Worm (Caenorhabditis elegans): ENCODE results near the gene F40G12.7.
"Not testable (repeated sequence)": the region's sequence is repeated elsewhere in the genome, so short reads cannot be mapped to it uniquely, and the experiment has no call there.

Gene F40G12.7

ce11 chrV:14274268-14274667, at the start of gene F40G12.7:
Gene F40G12.7, plus strand, starts transcription at chrV:14274568.
- TF ChIP-seq hsf-1 (GFP tag; IDR thresholded peaks at IDR 0.05); madf-8 (GFP tag; conservative IDR thresholded peaks at IDR 0.05); lir-1 (GFP tag; conservative IDR thresholded peaks at IDR 0.05): not testable (repeated sequence)

- TF ChIP-seq hmg-20 (GFP tag; IDR thresholded peaks at IDR 0.05) (no peak), lsy-27 (tag; optimal IDR thresholded peaks at IDR 0.05; ENCODE audit: borderline replicate concordance, insufficient read depth) (no peak), let-526 (GFP tag; IDR thresholded peaks at IDR 0.05) (no peak)
Observed at ce11 chrV:14226373-14226772, 48.0 kb upstream of the F40G12.7 start, which contains the start of gene nep-21. Gene nep-21, minus strand, starts transcription at chrV:14226473.

- TF ChIP-seq mxl-1 (tag; optimal IDR thresholded peaks at IDR 0.05), result peak; percentile 7
- TF ChIP-seq pbrm-1 (GFP tag; IDR thresholded peaks at IDR 0.05), result peak; percentile 61; the same call in 1 of the 2 replicates
- TF ChIP-seq snpc-4 (GFP tag; optimal IDR thresholded peaks at IDR 0.05), result peak; percentile 0
- TF ChIP-seq snpc-4 (tag; optimal IDR thresholded peaks at IDR 0.05), result peak in 1 of 4 experiments; percentile 12
- TF ChIP-seq ztf-6 (GFP tag; IDR thresholded peaks at IDR 0.05), result no peak
- peak; percentile 25; the same call in 1 of the 2 replicates for TF ChIP-seq hmg-1.2 (GFP tag; IDR thresholded peaks at IDR 0.05)
- TF ChIP-seq lin-26 (GFP tag; IDR thresholded peaks at IDR 0.05), result peak; percentile 73; the same call in 1 of the 2 replicates
- TF ChIP-seq T26A5.8 (tag; optimal IDR thresholded peaks at IDR 0.05), result no peak
- 0 out of 2 replicates have a peak, but pooled peaks have one; percentile 37 for TF ChIP-seq ztf-25 (GFP tag; IDR thresholded peaks at IDR 0.05)
- TF ChIP-seq him-1 (tag; optimal IDR thresholded peaks at IDR 0.05), result peak; percentile 4
- no peak for TF ChIP-seq dpl-1 (GFP tag; optimal IDR thresholded peaks at IDR 0.05)
- no peak for TF ChIP-seq B0336.3 (GFP tag; IDR thresholded peaks at IDR 0.05)
- TF ChIP-seq F23B12.7 (tag; optimal IDR thresholded peaks at IDR 0.05; ENCODE audit: insufficient read depth), result peak; percentile 73
- peak; percentile 37 for TF ChIP-seq die-1 (tag; optimal IDR thresholded peaks at IDR 0.05)
- peak; percentile 69 for TF ChIP-seq B0261.1 (tag; optimal IDR thresholded peaks at IDR 0.05)
- TF ChIP-seq snpc-1.1 (tag; optimal IDR thresholded peaks at IDR 0.05; ENCODE audit: insufficient read depth), result peak; percentile 49
- peak; percentile 51; the same call in 1 of the 2 replicates for TF ChIP-seq D2030.7 (GFP tag; IDR thresholded peaks at IDR 0.05)
- TF ChIP-seq ceh-27 (GFP tag; optimal IDR thresholded peaks at IDR 0.05), result no peak
- peak; percentile 39; the same call in 1 of the 2 replicates for TF ChIP-seq madf-6 (GFP tag; IDR thresholded peaks at IDR 0.05)
- TF ChIP-seq chd-7 (tag; optimal IDR thresholded peaks at IDR 0.05), result peak; percentile 1
- TF ChIP-seq ztf-18 (tag; optimal IDR thresholded peaks at IDR 0.05), result peak; percentile 31
- peak; percentile 55 for TF ChIP-seq rpc-1 (optimal IDR thresholded peaks at IDR 0.05)
- TF ChIP-seq rpc-1 (tag; optimal IDR thresholded peaks at IDR 0.05), result peak; percentile 80
- no peak for TF ChIP-seq F37B4.10 (GFP tag; IDR thresholded peaks at IDR 0.05)
- no peak for TF ChIP-seq ceh-100 (GFP tag; IDR thresholded peaks at IDR 0.05)
- TF ChIP-seq athp-1 (tag; optimal IDR thresholded peaks at IDR 0.05), result no peak
- peak; percentile 54 for TF ChIP-seq snpc-1.3 (tag; optimal IDR thresholded peaks at IDR 0.05; ENCODE audit: insufficient read depth)
- TF ChIP-seq tbp1 (GFP tag; optimal IDR thresholded peaks at IDR 0.05), result peak; percentile 88
Observed at ce11 chrV:14230788-14231583, 43.4 kb upstream of the F40G12.7 start.
